Worm (Caenorhabditis elegans) whole organism, young adult: ENCODE results near the gene C39D10.1.

Source experiments
- nhr-120 ChIP-seq: fragments of 200-800 bp; sonication (Bioruptor generic); IDR thresholded peaks from 2 replicates; pipeline ENCODE4 v1.3.6; 2022; ENCODE audit warnings: missing genetic modification characterization, missing compliant biosample characterization
- tbp1 ChIP-seq: fragments of 200-800 bp; sonication (Bioruptor generic); optimal IDR thresholded peaks from 2 replicates; lab custom pipeline; 2018; ENCODE audit warnings: mild to moderate bottlenecking, missing genetic modification characterization, missing compliant biosample characterization
- unc-62 ChIP-seq: fragments of 150-350 bp; optimal IDR thresholded peaks from 2 replicates; lab custom pipeline; 2014; ENCODE audit warnings: missing biosample characterization, missing genetic modification reagents, missing genetic modification characterization

- TF ChIP-seq tbp1 (GFP tag; lab: Kevin White, UChicago) (no peak), unc-62 (GFP tag; lab: Kevin White, UChicago) (no peak), nhr-120 (GFP tag; lab: Robert Waterston, UW) (no peak)
Observed at ce11 chrX:7953695-7954094, 46.9 kb downstream of the C39D10.1 start.
